Worm (Caenorhabditis elegans): ENCODE data around the gene msd-4.

The msd-4 gene

DNA sequence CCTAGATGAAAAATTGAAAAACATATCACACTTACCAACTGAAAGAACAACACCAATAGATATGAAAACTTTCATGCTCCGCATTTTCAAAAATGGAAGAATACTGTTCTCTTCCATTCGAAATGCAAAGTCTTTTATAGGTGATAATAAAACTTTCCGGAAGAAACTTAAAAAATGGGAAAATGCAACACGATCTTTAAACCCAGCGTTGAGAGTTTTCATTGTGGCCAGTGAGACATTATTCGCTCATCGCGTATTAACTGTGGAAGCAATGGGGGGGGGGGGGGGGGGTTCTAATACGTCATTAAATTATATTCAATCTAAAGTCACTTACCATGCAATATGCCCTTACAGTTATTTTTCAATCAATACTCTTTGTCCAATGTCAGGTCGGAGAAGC, 24.2 kb downstream of the msd-4 start, which contains the start of the genes clec-157 and fkh-5:
Gene clec-157 (minus strand): TSS at position 101 of the 400 bp plus-strand sequence.
Gene fkh-5 (plus strand): TSS at position 336 of the 400 bp plus-strand sequence.
- TF ChIP-seq lin-11 (tag; optimal IDR thresholded peaks at IDR 0.05): no peak
- no peak for TF ChIP-seq hlh-30 (tag; optimal IDR thresholded peaks at IDR 0.05; ENCODE audit: insufficient read depth)
- no peak for TF ChIP-seq unc-55 (GFP tag; optimal IDR thresholded peaks at IDR 0.05)
- no peak for TF ChIP-seq ceh-31 (tag; optimal IDR thresholded peaks at IDR 0.05)
- TF ChIP-seq hlh-13 (GFP tag; optimal IDR thresholded peaks at IDR 0.05): no peak
- no peak for TF ChIP-seq T23F11.4 (GFP tag; optimal IDR thresholded peaks at IDR 0.05)
- no peak for TF ChIP-seq tbx-2 (tag; optimal IDR thresholded peaks at IDR 0.05)
- no peak for TF ChIP-seq F13H6.1 (tag; optimal IDR thresholded peaks at IDR 0.05)
- no peak for TF ChIP-seq nfya-1 (tag; optimal IDR thresholded peaks at IDR 0.05)
- TF ChIP-seq ceh-30 (tag; optimal IDR thresholded peaks at IDR 0.05): no peak
- TF ChIP-seq ceh-14 (tag; optimal IDR thresholded peaks at IDR 0.05): no peak
- no peak for TF ChIP-seq hlh-8 (tag; optimal IDR thresholded peaks at IDR 0.05)
- no peak for TF ChIP-seq pag-3 (tag; optimal IDR thresholded peaks at IDR 0.05; ENCODE audit: borderline replicate concordance)
- TF ChIP-seq pha-4 (tag; optimal IDR thresholded peaks at IDR 0.05): no peak
- no peak for TF ChIP-seq ceh-48 (tag; optimal IDR thresholded peaks at IDR 0.05)
- TF ChIP-seq unc-3 (GFP tag; conservative IDR thresholded peaks at IDR 0.05): no peak
- no peak for TF ChIP-seq unc-3 (tag; optimal IDR thresholded peaks at IDR 0.05)

- TF ChIP-seq sox-4 (tag; optimal IDR thresholded peaks at IDR 0.05) (no peak), fkh-6 (tag; optimal IDR thresholded peaks at IDR 0.05) (no peak), ceh-22 (tag; optimal IDR thresholded peaks at IDR 0.05) (no peak), ref-2 (tag; optimal IDR thresholded peaks at IDR 0.05) (no peak), syd-9 (tag; optimal IDR thresholded peaks at IDR 0.05) (no peak), ama-1 (optimal IDR thresholded peaks at IDR 0.05) (no peak), che-1 (tag; optimal IDR thresholded peaks at IDR 0.05) (no peak), K09A11.1 (tag; optimal IDR thresholded peaks at IDR 0.05; ENCODE audit: insufficient read depth) (no peak), hlh-8 (tag; optimal IDR thresholded peaks at IDR 0.05) (no peak), ets-4 (tag; optimal IDR thresholded peaks at IDR 0.05) (no peak), unc-3 (GFP tag; conservative IDR thresholded peaks at IDR 0.05) (no peak), unc-3 (tag; optimal IDR thresholded peaks at IDR 0.05) (no peak), hlh-15 (tag; optimal IDR thresholded peaks at IDR 0.05) (no peak), sox-2 (GFP tag; IDR thresholded peaks at IDR 0.05) (no peak), ceh-19 (GFP tag; optimal IDR thresholded peaks at IDR 0.05) (no peak)
These were observed 26.4 kb downstream of the msd-4 start, which contains the start of gene clec-156 for ce11 chrIII:4842173-4842572. TSS of gene clec-156 (minus strand) at chrIII:4842273.

DNA sequence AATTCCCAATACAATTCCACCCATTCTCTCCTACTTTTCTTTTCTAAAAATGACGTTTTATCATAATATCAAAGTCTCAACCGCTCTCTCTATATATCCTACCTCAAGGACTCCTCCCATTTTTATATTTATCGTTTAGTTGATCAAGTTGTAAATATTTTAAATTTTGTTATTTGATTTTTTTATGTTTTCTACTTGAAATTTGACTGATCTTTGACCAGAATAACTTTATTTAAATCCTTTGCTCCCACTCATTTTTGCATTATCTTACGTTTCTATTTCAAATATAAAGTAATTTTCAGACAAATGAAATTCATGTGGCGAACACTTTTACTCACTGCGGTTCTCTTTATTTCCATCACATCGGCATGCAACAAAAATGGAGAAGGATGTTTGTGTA, 31.1 kb downstream of the msd-4 start, which contains the start of the genes acbp-7 and F26A1.19:
Gene acbp-7 (plus strand): TSS at position 301 of the 400 bp plus-strand sequence.
Gene F26A1.19 (plus strand): TSS at position 303 of the 400 bp plus-strand sequence.
- TF ChIP-seq ceh-45 (GFP tag; IDR thresholded peaks at IDR 0.05): no peak
- TF ChIP-seq madf-2 (tag; optimal IDR thresholded peaks at IDR 0.05): no peak
- no peak for TF ChIP-seq mec-3 (tag; optimal IDR thresholded peaks at IDR 0.05; ENCODE audit: borderline replicate concordance)

DNA sequence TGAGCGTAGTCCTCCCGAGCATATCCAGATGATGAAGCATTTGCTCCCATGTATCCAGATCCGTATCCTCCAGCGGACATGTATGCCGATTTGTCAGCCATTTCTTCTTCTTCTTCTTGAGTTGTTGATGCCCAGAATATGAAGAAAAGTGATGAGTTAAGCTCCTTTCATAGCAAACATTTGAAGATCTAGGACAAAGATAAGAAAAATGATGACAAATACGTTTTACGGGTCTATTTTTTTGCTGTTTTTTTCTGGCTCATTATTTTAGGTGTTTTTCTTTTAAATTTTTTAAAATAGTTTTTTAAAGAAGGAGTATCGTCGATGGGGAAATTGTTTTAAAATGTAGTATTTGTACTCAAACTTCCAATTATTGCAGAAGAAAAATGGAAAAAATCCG, 38.3 kb downstream of the msd-4 start, which contains the start of gene nspd-9:
Gene nspd-9 (minus strand): TSS at position 101 of the 400 bp plus-strand sequence.
- TF ChIP-seq K09A11.1 (tag; optimal IDR thresholded peaks at IDR 0.05; ENCODE audit: insufficient read depth) (no peak), gmeb-2 (tag; optimal IDR thresholded peaks at IDR 0.05) (no peak)

DNA sequence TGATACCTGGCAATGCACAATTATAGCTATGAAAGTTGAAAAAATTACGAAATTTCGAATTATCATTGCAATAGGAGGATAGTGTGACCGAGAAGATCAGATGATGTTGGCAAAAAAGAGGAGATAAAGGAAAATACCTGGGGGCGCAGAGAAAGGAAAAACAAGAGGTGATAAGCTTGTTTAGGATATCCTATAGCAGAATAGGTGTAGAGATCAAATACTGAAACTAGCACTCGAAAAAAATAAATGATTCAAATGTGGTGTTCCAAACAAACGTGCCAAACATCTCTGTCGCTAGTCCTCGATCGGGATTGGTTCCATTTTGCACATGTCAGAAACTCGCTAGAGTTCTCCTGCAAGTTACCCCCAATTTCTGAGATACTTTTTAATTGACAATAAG, 39.1 kb downstream of the msd-4 start, which contains the start of gene F26A1.9:
Gene F26A1.9 (minus strand): TSS at position 101 of the 400 bp plus-strand sequence.
- TF ChIP-seq fkh-6 (tag; optimal IDR thresholded peaks at IDR 0.05) (no peak), ceh-19 (GFP tag; optimal IDR thresholded peaks at IDR 0.05) (no peak), fax-1 (tag; optimal IDR thresholded peaks at IDR 0.05) (no peak), lin-11 (tag; optimal IDR thresholded peaks at IDR 0.05) (no peak), nhr-11 (tag; optimal IDR thresholded peaks at IDR 0.05) (no peak), hlh-15 (tag; optimal IDR thresholded peaks at IDR 0.05) (no peak), lim-6 (tag; optimal IDR thresholded peaks at IDR 0.05) (no peak), pha-2 (tag; optimal IDR thresholded peaks at IDR 0.05) (no peak), hlh-8 (tag; optimal IDR thresholded peaks at IDR 0.05) (no peak), sdc-2 (tag; optimal IDR thresholded peaks at IDR 0.05) (no peak), madf-2 (tag; optimal IDR thresholded peaks at IDR 0.05) (no peak), ztf-16 (tag; optimal IDR thresholded peaks at IDR 0.05) (no peak), ceh-22 (tag; optimal IDR thresholded peaks at IDR 0.05) (no peak), elt-2 (tag; optimal IDR thresholded peaks at IDR 0.05) (no peak), ceh-18 (tag; optimal IDR thresholded peaks at IDR 0.05) (no peak)
